Fruit fly (Drosophila melanogaster) whole organism, wandering third instar larva: Measurements from ENCODE around the gene CG11893.

ENCODE experiments used
- Abd-B ChIP-seq: fragments of >200 bp; optimal IDR thresholded peaks from 2 replicates; lab custom pipeline; 2017; ENCODE audit warnings: missing biosample characterization, missing genetic modification characterization
- CG9705 ChIP-seq: fragments of 200-800 bp; sonication (Bioruptor generic); optimal IDR thresholded peaks from 2 replicates; lab custom pipeline; 2018; ENCODE audit warnings: missing biosample characterization, mild to moderate bottlenecking, missing genetic modification characterization
- CrebA ChIP-seq: fragments of 200-800 bp; sonication (Bioruptor generic); optimal IDR thresholded peaks from 2 replicates; lab custom pipeline; 2016; ENCODE audit warnings: missing biosample characterization, mild to moderate bottlenecking, missing genetic modification characterization, borderline replicate concordance
- Dif ChIP-seq: fragments of 200-275, 200-300 bp; sonication (Bioruptor generic); optimal IDR thresholded peaks from 2 replicates; lab custom pipeline; 2018; ENCODE audit warnings: missing biosample characterization, missing genetic modification characterization; ENCODE audit not compliant: partially characterized antibody
- GATAd ChIP-seq: sonication (Bioruptor generic); optimal IDR thresholded peaks from 2 replicates; lab custom pipeline; 2016; ENCODE audit warnings: missing biosample characterization, missing genetic modification characterization
- HLH106 ChIP-seq: fragments of 200-800 bp; optimal IDR thresholded peaks from 3 replicates; lab custom pipeline; 2019; ENCODE audit warnings: missing biosample characterization, mild to moderate bottlenecking, missing genetic modification characterization, moderate library complexity
- Hnf4 ChIP-seq: fragments of 200-800 bp; sonication (Bioruptor generic); optimal IDR thresholded peaks from 2 replicates; lab custom pipeline; 2016; ENCODE audit warnings: missing biosample characterization, mild to moderate bottlenecking, missing genetic modification characterization
- Hr83 ChIP-seq: fragments of 200-300 bp; sonication (Bioruptor generic); optimal IDR thresholded peaks from 2 replicates; lab custom pipeline; 2016; ENCODE audit warnings: missing biosample characterization, mild to moderate bottlenecking, missing genetic modification characterization, moderate library complexity; ENCODE audit not compliant: poor library complexity, severe bottlenecking
- Jra ChIP-seq: sonication (Bioruptor generic); optimal IDR thresholded peaks from 2 replicates; lab custom pipeline; 2016; ENCODE audit warnings: missing biosample characterization, missing genetic modification characterization
- Mio ChIP-seq: sonication (Bioruptor generic); optimal IDR thresholded peaks from 2 replicates; lab custom pipeline; 2016; ENCODE audit warnings: missing biosample characterization, missing genetic modification characterization
- Myc ChIP-seq: fragments of >200 bp; optimal IDR thresholded peaks from 2 replicates; lab custom pipeline; 2017
- Rel ChIP-seq, 2 experiments: fragments of 200-800 bp; sonication (Bioruptor generic) in 1 of 2; optimal IDR thresholded peaks; 2 replicates in 1 of 2; 3 replicates in 1 of 2; lab custom pipeline; 2016 to 2019; ENCODE audit warnings: mild to moderate bottlenecking in 2 of 2, missing biosample characterization in 2 of 2, missing genetic modification characterization in 2 of 2, moderate library complexity in 1 of 2
- Sp1 ChIP-seq: fragments of 200-800 bp; sonication (Bioruptor generic); optimal IDR thresholded peaks from 3 replicates; lab custom pipeline; 2019; ENCODE audit warnings: missing biosample characterization, mild to moderate bottlenecking, missing genetic modification characterization, moderate library complexity
- brk ChIP-seq: fragments of 200-800 bp; sonication (Bioruptor generic); optimal IDR thresholded peaks from 2 replicates; lab custom pipeline; 2016; ENCODE audit warnings: missing biosample characterization, mild to moderate bottlenecking, missing genetic modification characterization
- dl ChIP-seq, 2 experiments: fragments of 175-275, 200-275 bp in 1 of 2; fragments of 200-275 bp in 1 of 2; sonication (Bioruptor generic); optimal IDR thresholded peaks; lab custom pipeline; 2018; ENCODE audit warnings: mild to moderate bottlenecking in 2 of 2, missing biosample characterization in 2 of 2, missing genetic modification characterization in 2 of 2, moderate library complexity in 2 of 2; ENCODE audit not compliant: partially characterized antibody in 2 of 2, insufficient read depth in 1 of 2
- dmrt93B ChIP-seq: fragments of 200-800 bp; sonication (Bioruptor generic); optimal IDR thresholded peaks from 2 replicates; lab custom pipeline; 2018; ENCODE audit warnings: missing biosample characterization, mild to moderate bottlenecking, missing genetic modification characterization
- ey ChIP-seq: fragments of 200-800 bp; sonication (Bioruptor generic); optimal IDR thresholded peaks from 2 replicates; lab custom pipeline; 2016; ENCODE audit warnings: missing biosample characterization, missing genetic modification characterization
- foxo ChIP-seq, 2 experiments: fragments of 200-800 bp; sonication (Bioruptor generic); optimal IDR thresholded peaks; 2 replicates in 1 of 2; 3 replicates in 1 of 2; lab custom pipeline; 2016 to 2017; ENCODE audit warnings: missing biosample characterization in 2 of 2, missing genetic modification characterization in 2 of 2
- fru ChIP-seq: fragments of 200-800 bp; sonication (Bioruptor generic); optimal IDR thresholded peaks from 3 replicates; lab custom pipeline; 2016; ENCODE audit warnings: missing biosample characterization, mild to moderate bottlenecking, missing genetic modification characterization
- h ChIP-seq: fragments of 200-800 bp; sonication (Bioruptor generic); optimal IDR thresholded peaks from 3 replicates; lab custom pipeline; 2016; ENCODE audit warnings: missing biosample characterization, mild to moderate bottlenecking, missing genetic modification characterization
- jim ChIP-seq: fragments of 175-275, 200-325 bp; sonication (Bioruptor generic); optimal IDR thresholded peaks from 2 replicates; lab custom pipeline; 2016; ENCODE audit warnings: missing biosample characterization, mild to moderate bottlenecking, missing genetic modification characterization
- lola ChIP-seq: fragments of >200 bp; optimal IDR thresholded peaks from 2 replicates; lab custom pipeline; 2017; ENCODE audit warnings: missing biosample characterization, missing genetic modification characterization
- psq ChIP-seq: fragments of 200-800 bp; sonication (Bioruptor generic); optimal IDR thresholded peaks from 3 replicates; lab custom pipeline; 2017; ENCODE audit warnings: missing biosample characterization, mild to moderate bottlenecking, missing genetic modification characterization, moderate library complexity
- rgr ChIP-seq: fragments of 200-800 bp; sonication (Bioruptor generic); optimal IDR thresholded peaks from 3 replicates; lab custom pipeline; 2016; ENCODE audit warnings: missing biosample characterization, mild to moderate bottlenecking, missing genetic modification characterization
- sage ChIP-seq: fragments of 200-800 bp; sonication (Bioruptor generic); optimal IDR thresholded peaks from 2 replicates; lab custom pipeline; 2016; ENCODE audit warnings: missing biosample characterization, mild to moderate bottlenecking, missing genetic modification characterization
- sv ChIP-seq: fragments of 200-800 bp; sonication (Bioruptor generic); optimal IDR thresholded peaks from 3 replicates; lab custom pipeline; 2016; ENCODE audit warnings: missing biosample characterization, missing genetic modification characterization
- tai ChIP-seq: sonication (Bioruptor generic); optimal IDR thresholded peaks from 2 replicates; lab custom pipeline; 2016; ENCODE audit warnings: missing biosample characterization, missing genetic modification characterization
- woc ChIP-seq: sonication (Bioruptor generic); optimal IDR thresholded peaks from 2 replicates; lab custom pipeline; 2016; ENCODE audit warnings: missing biosample characterization, mild to moderate bottlenecking, missing genetic modification characterization

Gene CG11893

DNA sequence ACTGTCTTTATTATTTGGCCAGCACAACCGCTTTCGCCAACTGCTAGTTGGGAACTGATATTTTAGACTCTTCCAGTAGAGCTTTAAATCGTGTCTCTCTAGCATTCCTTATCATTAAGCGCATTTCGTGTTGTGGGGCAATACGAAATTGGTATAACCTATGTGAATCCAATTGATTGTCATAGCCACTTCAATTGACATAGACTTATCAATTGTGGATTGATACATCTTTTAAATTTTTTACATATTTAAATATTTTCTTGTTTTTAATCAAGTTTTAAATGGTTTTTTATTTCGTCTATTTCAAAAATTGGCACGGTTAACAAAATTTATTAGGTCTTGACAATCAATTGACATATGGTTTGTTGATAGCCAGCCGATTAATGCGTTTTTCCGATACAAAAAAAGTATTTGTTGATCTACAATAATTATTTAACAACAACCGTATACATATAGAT is 9.8 kb downstream of the CG11893 start, which contains the start of gene CG31288:
TSS of gene CG31288 (minus strand) at position 51 of the 458 bp plus-strand sequence.
- TF ChIP-seq Myc (lab: Kevin White, UChicago) (no peak), woc (GFP tag; lab: Kevin White, UChicago) (no peak), sv (no peak), Abd-B (GFP tag; lab: Kevin White, UChicago) (no peak), psq (no peak), Mio (no peak)

DNA sequence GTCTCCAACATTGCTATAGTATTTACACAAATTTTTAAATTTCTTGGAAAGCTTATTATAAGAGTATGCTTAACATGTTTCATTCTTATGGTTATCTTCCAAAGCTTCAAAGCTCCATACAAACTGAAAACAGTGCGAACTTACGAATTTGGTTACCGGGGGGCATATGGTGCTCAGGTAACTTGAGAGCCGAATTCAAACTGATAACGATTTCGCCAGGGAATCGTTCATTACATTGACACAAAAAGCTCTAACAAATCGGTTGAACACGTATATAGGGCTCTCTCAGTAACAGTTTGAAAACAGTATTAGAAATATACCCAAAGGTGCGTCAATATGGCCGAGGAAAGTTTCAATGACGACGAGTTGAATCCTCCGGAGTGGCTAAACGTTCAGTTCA is 10.9 kb downstream of the CG11893 start, which contains the start of gene CG13659:
TSS of gene CG13659 (plus strand) at position 317 of the 400 bp plus-strand sequence.
- TF ChIP-seq dmrt93B (GFP tag; lab: Kevin White, UChicago) (no peak), Rel (GFP tag; optimal IDR thresholded peaks at IDR 0.05; lab: Kevin White, UChicago) (no peak), Rel (tag; optimal IDR thresholded peaks at IDR 0.05; lab: Kevin White, UChicago) (no peak), dl (GFP tag; optimal IDR thresholded peaks at IDR 0.05; lab: Kevin White, UChicago; ENCODE audit: insufficient read depth in 1 of 2, partially characterized antibody in 2 of 2) (no peak), Abd-B (GFP tag; lab: Kevin White, UChicago) (no peak), Hr83 (GFP tag; lab: Kevin White, UChicago) (no peak), lola (GFP tag; lab: Kevin White, UChicago) (no peak), jim (GFP tag; lab: Kevin White, UChicago) (no peak), ey (GFP tag; lab: Kevin White, UChicago) (no peak), Jra (GFP tag; lab: Kevin White, UChicago) (no peak), sage (GFP tag; lab: Kevin White, UChicago) (no peak)

dm6 chr3R:25302239-25302638 is 12.6 kb downstream of the CG11893 start, which contains the start of gene CG31370:
Gene CG31370, plus strand, starts transcription at chr3R:25302464.
- TF ChIP-seq brk (GFP tag; lab: Kevin White, UChicago) (peak; percentile 57), Dif (no peak), h (GFP tag; lab: Kevin White, UChicago) (no peak)

DNA sequence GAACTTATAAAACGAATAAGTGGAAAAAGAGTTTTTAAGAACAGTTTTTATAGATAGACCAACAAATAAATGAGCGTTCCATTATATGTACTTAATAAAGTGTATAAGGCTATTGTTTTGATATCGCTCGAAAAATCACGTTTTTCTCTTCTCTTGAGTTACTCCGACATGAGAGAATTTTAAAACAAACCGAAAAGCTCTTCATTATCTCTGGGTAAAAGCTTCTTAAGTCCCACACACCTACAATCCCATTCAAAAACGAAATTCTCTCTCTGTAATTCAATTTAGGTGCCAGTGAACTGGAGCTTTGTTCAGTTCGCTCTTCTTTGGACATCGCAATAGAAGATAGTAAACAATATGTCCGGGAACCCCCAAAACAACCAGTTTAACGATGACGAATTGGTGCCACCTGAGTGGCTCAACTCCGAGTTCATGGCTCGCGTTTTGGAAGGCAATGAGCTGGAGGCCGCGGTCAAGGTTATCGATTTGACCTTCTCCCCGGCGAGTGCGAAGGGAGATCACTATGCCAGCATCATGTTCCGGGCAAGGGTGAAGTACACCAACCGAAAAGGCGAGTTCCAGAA is 14.3 kb downstream of the CG11893 start, which contains the start of gene CG31436:
TSS of gene CG31436 (plus strand) at position 281 of the 584 bp plus-strand sequence.
- no peak for TF ChIP-seq h (GFP tag; lab: Kevin White, UChicago)
- peak; percentile 17 for TF ChIP-seq CrebA (GFP tag; lab: Kevin White, UChicago)
- TF ChIP-seq sage (GFP tag; lab: Kevin White, UChicago): peak; percentile 26
- TF ChIP-seq Mio: no peak
- no peak for TF ChIP-seq Rel (GFP tag; optimal IDR thresholded peaks at IDR 0.05; lab: Kevin White, UChicago)
- peak; percentile 99 for TF ChIP-seq Rel (tag; optimal IDR thresholded peaks at IDR 0.05; lab: Kevin White, UChicago)
- peak; percentile 17 for TF ChIP-seq brk (GFP tag; lab: Kevin White, UChicago)

dm6 chr3R:25305822-25306544 is 16.3 kb downstream of the CG11893 start:
- no peak for TF ChIP-seq HLH106 (tag; lab: Kevin White, UChicago)
- no peak for TF ChIP-seq Rel (GFP tag; optimal IDR thresholded peaks at IDR 0.05; lab: Kevin White, UChicago)
- TF ChIP-seq Rel (tag; optimal IDR thresholded peaks at IDR 0.05; lab: Kevin White, UChicago): peak; percentile 1
- TF ChIP-seq, all 38 proteins: peak for 1

DNA sequence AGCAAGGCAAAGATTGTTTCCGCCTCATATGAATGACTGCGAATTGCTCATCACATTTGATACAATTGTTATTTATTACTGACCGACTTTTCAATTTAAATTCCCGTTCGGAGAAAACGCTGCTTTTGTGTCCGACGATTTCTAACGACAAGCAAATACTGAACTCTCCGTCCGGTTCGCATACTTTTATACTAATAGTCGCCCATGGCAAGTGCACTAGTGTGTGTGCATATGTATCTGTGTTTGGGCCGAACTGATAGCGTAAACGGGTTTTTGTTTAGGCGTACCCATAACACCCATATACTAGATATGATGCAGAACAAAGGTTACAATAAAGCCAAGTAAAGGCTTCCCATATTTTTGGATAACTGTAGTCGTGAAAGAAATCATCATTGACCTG is 18.5 kb downstream of the CG11893 start, which contains the start of gene CG10550:
TSS of gene CG10550 (minus strand) at position 164 of the 400 bp plus-strand sequence.
- TF ChIP-seq CG9705 (GFP tag; lab: Kevin White, UChicago) (no peak), Hnf4 (GFP tag; lab: Kevin White, UChicago) (peak; percentile 0)
- TF ChIP-seq, all 38 proteins: peak for 1

DNA sequence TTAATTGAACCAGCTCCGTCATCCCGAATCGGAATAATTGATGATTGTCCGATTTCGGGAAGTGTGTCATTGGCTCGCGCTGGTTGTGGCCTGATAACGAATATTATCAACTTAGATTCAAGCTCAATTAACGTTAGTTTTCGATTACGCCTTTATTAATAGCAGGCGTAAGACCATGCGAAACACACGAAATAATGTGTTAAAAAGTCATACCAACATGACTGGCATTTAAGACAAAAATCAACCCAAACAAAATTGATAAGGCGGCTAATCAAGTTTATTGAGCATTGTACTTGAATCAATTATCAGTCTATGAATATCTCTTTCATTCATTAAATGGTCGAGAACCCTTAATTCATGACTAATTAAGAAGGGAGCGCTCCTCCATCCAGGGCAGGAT is 19.5 kb downstream of the CG11893 start:
- no peak for TF ChIP-seq foxo (GFP tag; optimal IDR thresholded peaks at IDR 0.05; lab: Kevin White, UChicago)
- TF ChIP-seq ey (GFP tag; lab: Kevin White, UChicago): no peak
- no peak for TF ChIP-seq GATAd (GFP tag; lab: Kevin White, UChicago)
- TF ChIP-seq Rel (GFP tag; optimal IDR thresholded peaks at IDR 0.05; lab: Kevin White, UChicago): no peak
- no peak for TF ChIP-seq Rel (tag; optimal IDR thresholded peaks at IDR 0.05; lab: Kevin White, UChicago)
- TF ChIP-seq Jra (GFP tag; lab: Kevin White, UChicago): no peak
- TF ChIP-seq sage (GFP tag; lab: Kevin White, UChicago): no peak
- TF ChIP-seq h (GFP tag; lab: Kevin White, UChicago): no peak
- TF ChIP-seq brk (GFP tag; lab: Kevin White, UChicago): no peak
- TF ChIP-seq HLH106 (tag; lab: Kevin White, UChicago): no peak
- TF ChIP-seq tai (GFP tag; lab: Kevin White, UChicago): no peak
- TF ChIP-seq dmrt93B (GFP tag; lab: Kevin White, UChicago): no peak
- no peak for TF ChIP-seq CrebA (GFP tag; lab: Kevin White, UChicago)
- no peak for TF ChIP-seq Sp1
- no peak for TF ChIP-seq Abd-B (GFP tag; lab: Kevin White, UChicago)
- TF ChIP-seq fru (GFP tag; lab: Kevin White, UChicago): no peak
- no peak for TF ChIP-seq rgr (GFP tag; lab: Kevin White, UChicago)
- TF ChIP-seq, all 38 proteins: peak for 0
